Worm (Caenorhabditis elegans) whole organism, L3 larva: ENCODE results near the gene M05D6.3.

Experiments used
- aly-2 ChIP-seq: fragments of 150-350 bp; optimal IDR thresholded peaks from 2 replicates; lab custom pipeline; 2014; ENCODE audit warnings: missing biosample characterization, missing genetic modification characterization
- ama-1 ChIP-seq: fragments of 150-350 bp; optimal IDR thresholded peaks from 2 replicates; lab custom pipeline; 2018
- ceh-82 ChIP-seq: fragments of 150-350 bp; optimal IDR thresholded peaks from 2 replicates; lab custom pipeline; 2014; ENCODE audit warnings: missing biosample characterization, missing genetic modification characterization
- ceh-9 ChIP-seq: sonication (generic microtip); optimal IDR thresholded peaks from 2 replicates; lab custom pipeline; 2018; ENCODE audit warnings: missing biosample characterization, missing genetic modification characterization
- egl-27 ChIP-seq: sonication (generic microtip); optimal IDR thresholded peaks from 4 replicates; lab custom pipeline; 2017; ENCODE audit warnings: missing biosample characterization, missing genetic modification reagents, missing genetic modification characterization
- fkh-10 ChIP-seq: sonication (generic microtip); optimal IDR thresholded peaks from 2 replicates; lab custom pipeline; 2017; ENCODE audit warnings: missing biosample characterization, missing genetic modification reagents, missing genetic modification characterization
- nhr-23 ChIP-seq: fragments of 150-350 bp; optimal IDR thresholded peaks from 2 replicates; lab custom pipeline; 2014; ENCODE audit warnings: missing biosample characterization, missing genetic modification reagents, missing genetic modification characterization
- nhr-237 ChIP-seq: fragments of 150-350 bp; optimal IDR thresholded peaks from 2 replicates; lab custom pipeline; 2014; ENCODE audit warnings: missing biosample characterization, missing genetic modification characterization
- nhr-77 ChIP-seq: fragments of 150-350 bp; optimal IDR thresholded peaks from 2 replicates; lab custom pipeline; 2014; ENCODE audit warnings: missing biosample characterization, missing genetic modification characterization
- skn-1 ChIP-seq: fragments of 150-350 bp; optimal IDR thresholded peaks from 2 replicates; lab custom pipeline; 2014; ENCODE audit warnings: missing biosample characterization, missing genetic modification characterization
- unc-39 ChIP-seq: sonication (generic microtip); optimal IDR thresholded peaks from 4 replicates; lab custom pipeline; 2017; ENCODE audit warnings: missing biosample characterization, missing genetic modification characterization
- unc-62 ChIP-seq: fragments of 150-350 bp; sonication (generic microtip); optimal IDR thresholded peaks from 4 replicates; lab custom pipeline; 2014; ENCODE audit warnings: missing biosample characterization, missing genetic modification reagents, missing genetic modification characterization
- ztf-11 ChIP-seq: fragments of 150-350 bp; optimal IDR thresholded peaks from 2 replicates; lab custom pipeline; 2014; ENCODE audit warnings: missing biosample characterization, missing genetic modification characterization

- TF ChIP-seq egl-27 (tag; lab: Kevin White, UChicago) = no peak
- no peak for TF ChIP-seq ceh-82 (tag; lab: Kevin White, UChicago)
- TF ChIP-seq unc-62 (GFP tag; lab: Kevin White, UChicago) = no peak
- no peak for TF ChIP-seq ama-1 (lab: Kevin White, UChicago)
- no peak for TF ChIP-seq skn-1 (tag; lab: Kevin White, UChicago)
- no peak for TF ChIP-seq aly-2 (tag; lab: Kevin White, UChicago)
- no peak for TF ChIP-seq nhr-23 (tag; lab: Kevin White, UChicago)
- TF ChIP-seq nhr-77 (tag; lab: Kevin White, UChicago) = no peak
- TF ChIP-seq ztf-11 (tag; lab: Kevin White, UChicago) = no peak
- no peak for TF ChIP-seq fkh-10 (GFP tag; lab: Kevin White, UChicago)
- TF ChIP-seq unc-39 (tag; lab: Kevin White, UChicago) = no peak
- TF ChIP-seq nhr-237 = no peak
- no peak for TF ChIP-seq ceh-9 (tag; lab: Kevin White, UChicago)
These were observed 31.6 kb upstream of the M05D6.3 start, which contains the start of gene evl-20 for ce11 chrII:8444007-8444406.
